Worm (Caenorhabditis elegans): Measurements from ENCODE around the gene T19C3.4.

T19C3.4 gene

ce11 chrIII:600316-600932, 19.6 kb downstream of the T19C3.4 start, which contains the start of gene lec-6:
Gene lec-6, minus strand, starts transcription at chrIII:600366.
- no peak for TF ChIP-seq cog-1 (tag; optimal IDR thresholded peaks at IDR 0.05)
- no peak for TF ChIP-seq ztf-23 (GFP tag; IDR thresholded peaks at IDR 0.05)
- no peak for TF ChIP-seq med-1 (GFP tag; optimal IDR thresholded peaks at IDR 0.05; ENCODE audit: insufficient read depth)
- no peak for TF ChIP-seq T22C8.4 (GFP tag; IDR thresholded peaks at IDR 0.05)
- no peak for TF ChIP-seq ztf-29 (GFP tag; IDR thresholded peaks at IDR 0.05)
- no peak for TF ChIP-seq flt-1 (GFP tag; IDR thresholded peaks at IDR 0.05)
- no peak for TF ChIP-seq klf-2 (GFP tag; conservative IDR thresholded peaks at IDR 0.05)
- TF ChIP-seq tab-1 (GFP tag; IDR thresholded peaks at IDR 0.05), result no peak
- TF ChIP-seq ref-1 (GFP tag; conservative IDR thresholded peaks at IDR 0.05), result no peak

DNA sequence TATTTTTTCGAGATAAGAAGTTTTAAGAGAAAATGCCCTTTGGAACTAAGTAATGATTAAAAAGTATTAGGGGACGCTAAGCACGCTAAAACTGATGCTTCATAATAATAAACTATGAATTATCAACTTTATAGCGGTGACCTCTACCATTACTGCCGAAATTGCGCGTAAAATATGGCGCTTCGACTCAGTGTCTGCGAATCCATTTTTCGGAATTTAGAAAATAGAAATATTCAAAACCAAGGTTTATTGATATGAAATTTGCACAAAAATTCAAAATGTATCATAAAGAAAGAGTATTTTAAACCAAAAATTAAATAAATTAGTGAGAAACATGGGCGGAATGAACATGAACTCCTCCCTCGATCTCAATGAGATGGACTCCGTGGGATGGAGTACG, 20.8 kb downstream of the T19C3.4 start:
- TF ChIP-seq cog-1 (tag; optimal IDR thresholded peaks at IDR 0.05) (no peak), med-1 (GFP tag; optimal IDR thresholded peaks at IDR 0.05; ENCODE audit: insufficient read depth) (no peak)

DNA sequence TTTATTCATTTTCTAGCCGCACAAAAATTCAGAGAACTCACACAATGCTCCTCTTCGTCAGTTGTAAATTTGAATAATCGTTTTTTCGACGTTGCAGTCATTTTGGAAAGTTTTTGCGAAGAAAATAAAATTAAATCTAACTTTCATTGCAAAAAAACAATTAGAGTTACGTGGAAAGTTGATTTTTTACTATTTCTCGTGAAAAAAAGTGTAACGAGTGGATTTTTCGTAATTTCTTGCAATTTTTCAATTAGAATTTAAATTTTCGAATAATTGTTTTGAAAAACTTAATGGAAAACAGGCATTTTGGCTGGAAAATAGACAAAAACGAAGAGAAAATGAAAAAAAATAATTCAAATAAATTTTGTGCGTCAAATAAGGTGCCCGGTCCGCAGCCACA, 21.4 kb downstream of the T19C3.4 start, which contains the start of gene Y55B1AR.2:
TSS of gene Y55B1AR.2 (minus strand) at position 101 of the 400 bp plus-strand sequence.
- TF ChIP-seq flt-1 (GFP tag; IDR thresholded peaks at IDR 0.05) (no peak), klf-2 (GFP tag; conservative IDR thresholded peaks at IDR 0.05) (no peak), T22C8.4 (GFP tag; IDR thresholded peaks at IDR 0.05) (no peak), med-1 (GFP tag; optimal IDR thresholded peaks at IDR 0.05; ENCODE audit: insufficient read depth) (no peak), ref-1 (GFP tag; conservative IDR thresholded peaks at IDR 0.05) (no peak), ztf-29 (GFP tag; IDR thresholded peaks at IDR 0.05) (no peak), cog-1 (tag; optimal IDR thresholded peaks at IDR 0.05) (no peak), tab-1 (GFP tag; IDR thresholded peaks at IDR 0.05) (no peak), ztf-23 (GFP tag; IDR thresholded peaks at IDR 0.05) (no peak)

ce11 chrIII:598168-598567, 21.9 kb downstream of the T19C3.4 start:
- TF ChIP-seq tab-1 (GFP tag; IDR thresholded peaks at IDR 0.05) (no peak), ztf-29 (GFP tag; IDR thresholded peaks at IDR 0.05) (no peak), ref-1 (GFP tag; conservative IDR thresholded peaks at IDR 0.05) (no peak), klf-2 (GFP tag; conservative IDR thresholded peaks at IDR 0.05) (no peak), flt-1 (GFP tag; IDR thresholded peaks at IDR 0.05) (0 out of 2 replicates have a peak, but pooled peaks have one; percentile 22), cog-1 (tag; optimal IDR thresholded peaks at IDR 0.05) (peak; percentile 38), med-1 (GFP tag; optimal IDR thresholded peaks at IDR 0.05; ENCODE audit: insufficient read depth) (no peak), T22C8.4 (GFP tag; IDR thresholded peaks at IDR 0.05) (peak; percentile 91), ztf-23 (GFP tag; IDR thresholded peaks at IDR 0.05) (no peak)

DNA sequence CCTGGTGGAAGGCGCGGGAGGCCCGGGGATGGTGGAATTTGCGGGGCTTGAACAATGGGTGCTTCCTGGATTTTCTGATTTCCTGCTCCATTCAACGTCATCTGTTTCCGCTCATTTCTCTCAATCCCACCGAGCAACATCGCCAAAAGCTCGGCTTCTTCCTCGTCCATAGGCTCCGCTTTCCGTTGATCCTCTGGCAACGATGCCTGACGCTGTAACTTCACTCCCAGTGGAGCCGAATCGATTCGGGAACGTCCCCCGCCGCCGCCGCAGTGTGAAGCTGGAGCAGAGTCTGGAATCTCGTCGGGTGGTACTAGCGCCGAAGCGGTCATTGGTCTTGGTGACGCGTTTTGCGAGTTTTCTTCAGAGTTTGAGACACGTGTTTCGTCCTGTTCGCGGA, 24.6 kb downstream of the T19C3.4 start:
- TF ChIP-seq T22C8.4 (GFP tag; IDR thresholded peaks at IDR 0.05), result no peak
- no peak for TF ChIP-seq flt-1 (GFP tag; IDR thresholded peaks at IDR 0.05)
- TF ChIP-seq med-1 (GFP tag; optimal IDR thresholded peaks at IDR 0.05; ENCODE audit: insufficient read depth), result no peak
- TF ChIP-seq cog-1 (tag; optimal IDR thresholded peaks at IDR 0.05), result no peak
- no peak for TF ChIP-seq tab-1 (GFP tag; IDR thresholded peaks at IDR 0.05)
- no peak for TF ChIP-seq ref-1 (GFP tag; conservative IDR thresholded peaks at IDR 0.05)
- TF ChIP-seq ztf-29 (GFP tag; IDR thresholded peaks at IDR 0.05), result no peak
- no peak for TF ChIP-seq ztf-23 (GFP tag; IDR thresholded peaks at IDR 0.05)
- no peak for TF ChIP-seq klf-2 (GFP tag; conservative IDR thresholded peaks at IDR 0.05)

- TF ChIP-seq med-1 (GFP tag; optimal IDR thresholded peaks at IDR 0.05; ENCODE audit: insufficient read depth) (no peak), ref-1 (GFP tag; conservative IDR thresholded peaks at IDR 0.05) (no peak), ztf-29 (GFP tag; IDR thresholded peaks at IDR 0.05) (no peak), flt-1 (GFP tag; IDR thresholded peaks at IDR 0.05) (no peak), klf-2 (GFP tag; conservative IDR thresholded peaks at IDR 0.05) (no peak), T22C8.4 (GFP tag; IDR thresholded peaks at IDR 0.05) (no peak), ztf-23 (GFP tag; IDR thresholded peaks at IDR 0.05) (no peak), cog-1 (tag; optimal IDR thresholded peaks at IDR 0.05) (no peak), tab-1 (GFP tag; IDR thresholded peaks at IDR 0.05) (no peak)
Observed at ce11 chrIII:587009-587408, 33.0 kb downstream of the T19C3.4 start, which contains the start of gene helq-1. Gene helq-1, minus strand, starts transcription at chrIII:587109.

DNA sequence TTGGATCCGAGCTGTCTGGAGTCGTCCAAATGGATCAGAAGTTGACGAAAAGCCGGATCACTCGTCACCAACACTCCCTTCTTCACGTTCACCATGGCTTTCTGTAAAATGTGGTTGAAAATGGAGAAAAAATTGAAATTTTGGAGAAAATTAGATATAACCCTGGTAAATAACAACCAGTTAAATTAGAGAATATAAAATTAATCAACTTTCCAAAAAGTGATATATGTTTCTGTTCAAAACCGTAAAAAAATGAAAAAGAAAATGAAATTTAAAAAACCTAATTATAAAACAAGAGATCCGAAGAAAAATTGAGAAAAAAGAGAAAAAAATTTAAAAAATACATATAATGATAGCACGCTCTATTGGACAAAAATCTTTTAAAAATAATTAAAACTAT, 42.6 kb downstream of the T19C3.4 start, which contains the start of gene gtf-2H5:
TSS of gene gtf-2H5 (minus strand) at position 101 of the 400 bp plus-strand sequence.
- TF ChIP-seq T22C8.4 (GFP tag; IDR thresholded peaks at IDR 0.05) (no peak), ztf-23 (GFP tag; IDR thresholded peaks at IDR 0.05) (no peak), cog-1 (tag; optimal IDR thresholded peaks at IDR 0.05) (no peak)

DNA sequence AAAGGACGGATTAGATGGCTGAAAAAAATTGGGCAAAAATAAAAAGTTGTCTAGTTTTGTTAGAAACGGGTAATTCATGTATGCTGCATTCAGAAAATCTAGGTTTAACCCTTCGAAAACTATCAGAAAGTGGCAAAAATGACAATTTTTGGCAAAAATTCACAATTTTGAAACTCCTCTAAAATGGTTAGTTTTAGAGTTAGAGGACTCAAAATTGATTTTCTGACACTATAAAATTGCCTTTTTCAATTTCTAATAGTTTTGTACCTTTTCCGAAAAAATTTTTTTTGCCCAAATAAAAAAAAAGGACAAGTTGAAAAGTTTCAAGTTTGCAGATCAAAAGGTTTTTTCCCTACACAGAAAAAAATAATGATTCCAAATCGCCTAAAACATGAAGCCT, 43.5 kb downstream of the T19C3.4 start:
- TF ChIP-seq ref-1 (GFP tag; conservative IDR thresholded peaks at IDR 0.05) (no peak), cog-1 (tag; optimal IDR thresholded peaks at IDR 0.05) (no peak), klf-2 (GFP tag; conservative IDR thresholded peaks at IDR 0.05) (no peak), med-1 (GFP tag; optimal IDR thresholded peaks at IDR 0.05; ENCODE audit: insufficient read depth) (no peak), ztf-29 (GFP tag; IDR thresholded peaks at IDR 0.05) (no peak), flt-1 (GFP tag; IDR thresholded peaks at IDR 0.05) (no peak), tab-1 (GFP tag; IDR thresholded peaks at IDR 0.05) (no peak), T22C8.4 (GFP tag; IDR thresholded peaks at IDR 0.05) (no peak), ztf-23 (GFP tag; IDR thresholded peaks at IDR 0.05) (no peak)

ce11 chrIII:568815-569214, 51.2 kb downstream of the T19C3.4 start:
- TF ChIP-seq ztf-23 (GFP tag; IDR thresholded peaks at IDR 0.05), result no peak
- TF ChIP-seq T22C8.4 (GFP tag; IDR thresholded peaks at IDR 0.05), result no peak
- no peak for TF ChIP-seq ztf-29 (GFP tag; IDR thresholded peaks at IDR 0.05)
- TF ChIP-seq ref-1 (GFP tag; conservative IDR thresholded peaks at IDR 0.05), result no peak
- TF ChIP-seq med-1 (GFP tag; optimal IDR thresholded peaks at IDR 0.05; ENCODE audit: insufficient read depth), result no peak
- no peak for TF ChIP-seq flt-1 (GFP tag; IDR thresholded peaks at IDR 0.05)
- TF ChIP-seq klf-2 (GFP tag; conservative IDR thresholded peaks at IDR 0.05), result no peak

Measured in whole organism, midembryonic.